Worm (Caenorhabditis elegans): ENCODE results near the gene clec-148.
A peak's percentile ranks its signal among the peaks of the same experiment; 100 is the strongest.

The clec-148 gene

DNA sequence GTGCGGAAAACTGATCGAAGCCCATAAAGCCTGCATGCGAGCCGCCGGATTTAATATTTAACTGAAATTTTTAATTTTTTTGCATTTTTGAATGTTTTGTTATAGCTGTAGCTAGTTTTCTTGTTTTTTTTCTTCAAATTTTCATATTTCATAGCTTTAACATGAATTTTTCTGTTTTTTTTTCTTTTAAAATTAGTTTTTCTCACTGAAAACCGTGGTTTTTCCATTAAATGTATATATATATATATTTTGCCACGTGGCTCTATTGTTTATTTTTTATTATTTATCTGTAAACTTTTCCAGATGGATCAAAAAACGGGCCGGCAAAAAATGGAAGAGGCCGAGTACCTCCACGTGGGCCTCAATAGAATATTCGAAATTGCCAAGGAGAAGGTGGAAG, 16.2 kb upstream of the clec-148 start, which contains the start of gene sec-20:
Gene sec-20, plus strand, starts transcription at position 301 of the 400 bp plus-strand sequence.
- TF ChIP-seq ceh-2 (tag; optimal IDR thresholded peaks at IDR 0.05) (no peak), ceh-9 (tag; optimal IDR thresholded peaks at IDR 0.05) (no peak), ceh-18 (tag; optimal IDR thresholded peaks at IDR 0.05) (no peak), unc-3 (GFP tag; conservative IDR thresholded peaks at IDR 0.05) (no peak), unc-3 (tag; optimal IDR thresholded peaks at IDR 0.05) (no peak), T23F11.4 (GFP tag; optimal IDR thresholded peaks at IDR 0.05) (no peak), ceh-45 (GFP tag; IDR thresholded peaks at IDR 0.05) (no peak), pag-3 (tag; optimal IDR thresholded peaks at IDR 0.05; ENCODE audit: borderline replicate concordance) (no peak), hlh-15 (tag; optimal IDR thresholded peaks at IDR 0.05) (no peak), npax-4 (tag; optimal IDR thresholded peaks at IDR 0.05) (no peak), ceh-24 (tag; optimal IDR thresholded peaks at IDR 0.05) (no peak)

ce11 chrIII:190686-191085, 15.1 kb upstream of the clec-148 start, which contains the start of gene cox-17:
Gene cox-17, plus strand, starts transcription at chrIII:190986.
- no peak for TF ChIP-seq hlh-6 (tag; optimal IDR thresholded peaks at IDR 0.05)
- no peak for TF ChIP-seq C38D4.7 (GFP tag; optimal IDR thresholded peaks at IDR 0.05)
- TF ChIP-seq ceh-2 (tag; optimal IDR thresholded peaks at IDR 0.05) = no peak
- no peak for TF ChIP-seq elt-2 (tag; optimal IDR thresholded peaks at IDR 0.05)
- no peak for TF ChIP-seq ceh-22 (tag; optimal IDR thresholded peaks at IDR 0.05)
- TF ChIP-seq tbx-2 (tag; optimal IDR thresholded peaks at IDR 0.05) = no peak
- TF ChIP-seq sox-2 (GFP tag; IDR thresholded peaks at IDR 0.05) = no peak
- TF ChIP-seq sox-4 (tag; optimal IDR thresholded peaks at IDR 0.05) = no peak
- TF ChIP-seq hlh-13 (GFP tag; optimal IDR thresholded peaks at IDR 0.05) = no peak
- TF ChIP-seq lim-6 (tag; optimal IDR thresholded peaks at IDR 0.05) = no peak
- no peak for TF ChIP-seq nhr-232 (tag; optimal IDR thresholded peaks at IDR 0.05)
- TF ChIP-seq fkh-6 (tag; optimal IDR thresholded peaks at IDR 0.05) = no peak
- TF ChIP-seq ceh-45 (GFP tag; IDR thresholded peaks at IDR 0.05) = no peak
- TF ChIP-seq ceh-31 (tag; optimal IDR thresholded peaks at IDR 0.05) = no peak
- TF ChIP-seq pag-3 (tag; optimal IDR thresholded peaks at IDR 0.05; ENCODE audit: borderline replicate concordance) = no peak

DNA sequence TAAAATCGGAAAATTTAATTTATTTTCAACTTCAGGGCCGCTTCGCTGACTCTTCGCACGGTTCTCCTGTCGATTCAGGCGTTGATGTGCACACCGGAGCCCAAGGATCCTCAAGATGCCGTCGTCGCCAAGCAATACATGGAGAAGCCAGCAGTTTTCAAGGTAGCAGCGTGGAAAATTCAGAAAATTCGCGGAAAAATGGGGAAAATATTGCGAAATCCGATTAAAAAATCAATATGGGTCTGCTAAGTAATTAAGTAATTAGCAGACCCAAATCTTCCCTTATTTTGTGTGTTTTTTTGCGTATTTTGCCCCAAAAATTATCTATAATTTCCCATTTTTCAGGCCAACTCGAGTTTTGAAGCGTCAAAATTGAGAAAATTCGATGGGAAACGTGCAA, 13.6 kb upstream of the clec-148 start:
- no peak for TF ChIP-seq eyg-1 (tag; optimal IDR thresholded peaks at IDR 0.05)
- no peak for TF ChIP-seq nfya-1 (tag; optimal IDR thresholded peaks at IDR 0.05)
- TF ChIP-seq pat-9 (tag; optimal IDR thresholded peaks at IDR 0.05) = no peak
- no peak for TF ChIP-seq lin-11 (tag; optimal IDR thresholded peaks at IDR 0.05)
- no peak for TF ChIP-seq unc-55 (GFP tag; optimal IDR thresholded peaks at IDR 0.05)

ce11 chrIII:188426-188888, 12.8 kb upstream of the clec-148 start, which contains the start of gene ubc-20:
Gene ubc-20, plus strand, starts transcription at chrIII:188838.
- TF ChIP-seq ceh-9 (tag; optimal IDR thresholded peaks at IDR 0.05) (no peak), ceh-22 (tag; optimal IDR thresholded peaks at IDR 0.05) (no peak), ceh-48 (tag; optimal IDR thresholded peaks at IDR 0.05) (peak; percentile 53), elt-2 (tag; optimal IDR thresholded peaks at IDR 0.05) (no peak), fkh-6 (tag; optimal IDR thresholded peaks at IDR 0.05) (no peak), unc-3 (GFP tag; conservative IDR thresholded peaks at IDR 0.05) (no peak), unc-3 (tag; optimal IDR thresholded peaks at IDR 0.05) (no peak)

DNA sequence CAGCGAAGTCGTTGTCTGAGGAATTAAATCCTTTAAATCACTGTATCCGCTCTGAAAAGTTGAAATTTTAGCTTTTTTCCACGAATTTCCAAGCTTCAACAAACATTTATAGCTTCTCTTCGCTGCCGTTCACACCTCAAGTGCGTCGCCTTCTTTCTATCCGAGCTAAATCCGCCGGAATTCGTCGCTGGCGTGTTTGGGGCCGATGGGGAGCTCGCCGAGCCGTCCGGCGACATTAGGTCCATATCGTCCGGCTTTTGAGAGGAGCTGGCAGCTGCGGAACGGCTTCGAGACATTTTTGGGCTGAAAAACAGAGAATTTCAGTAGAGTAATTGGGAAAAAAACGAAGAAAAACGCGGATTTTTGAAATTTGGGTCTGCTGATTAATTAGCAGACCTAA, 12.2 kb upstream of the clec-148 start, which contains the start of gene mxl-2:
Gene mxl-2, minus strand, starts transcription at position 303 of the 400 bp plus-strand sequence.
- TF ChIP-seq lin-11 (tag; optimal IDR thresholded peaks at IDR 0.05) (no peak), dve-1 (tag; optimal IDR thresholded peaks at IDR 0.05) (no peak), T23F11.4 (GFP tag; optimal IDR thresholded peaks at IDR 0.05) (no peak), fkh-6 (tag; optimal IDR thresholded peaks at IDR 0.05) (no peak), hlh-8 (tag; optimal IDR thresholded peaks at IDR 0.05) (no peak), che-1 (tag; optimal IDR thresholded peaks at IDR 0.05) (no peak), F13H6.1 (tag; optimal IDR thresholded peaks at IDR 0.05) (no peak), npax-4 (tag; optimal IDR thresholded peaks at IDR 0.05) (no peak), fax-1 (tag; optimal IDR thresholded peaks at IDR 0.05) (no peak), ceh-9 (tag; optimal IDR thresholded peaks at IDR 0.05) (no peak), unc-3 (GFP tag; conservative IDR thresholded peaks at IDR 0.05) (no peak), unc-3 (tag; optimal IDR thresholded peaks at IDR 0.05) (no peak), mec-3 (tag; optimal IDR thresholded peaks at IDR 0.05; ENCODE audit: borderline replicate concordance) (no peak), ceh-30 (tag; optimal IDR thresholded peaks at IDR 0.05) (no peak), ref-2 (tag; optimal IDR thresholded peaks at IDR 0.05) (no peak), ceh-2 (tag; optimal IDR thresholded peaks at IDR 0.05) (no peak), ceh-31 (tag; optimal IDR thresholded peaks at IDR 0.05) (no peak), ceh-24 (tag; optimal IDR thresholded peaks at IDR 0.05) (no peak), rnt-1 (tag; optimal IDR thresholded peaks at IDR 0.05) (no peak), hlh-6 (tag; optimal IDR thresholded peaks at IDR 0.05) (no peak)

Data from whole organism, late embryonic.